Fruit fly (Drosophila melanogaster) Kc167 (cell line): ENCODE results near the gene CG11629.

ENCODE experiments used
- Myc ChIP-seq: fragments of >200 bp; optimal IDR thresholded peaks from 2 replicates; lab custom pipeline; 2017; ENCODE audit warnings: missing external identifiers
- Sin3A ChIP-seq: fragments of >200 bp; optimal IDR thresholded peaks from 2 replicates; lab custom pipeline; 2018; ENCODE audit warnings: missing external identifiers
- h ChIP-seq: fragments of >200 bp; optimal IDR thresholded peaks from 3 replicates; lab custom pipeline; 2018; ENCODE audit warnings: missing external identifiers
- insv ChIP-seq: fragments of >200 bp; optimal IDR thresholded peaks from 3 replicates; lab custom pipeline; 2018; ENCODE audit warnings: missing external identifiers
- psq ChIP-seq: fragments of >200 bp; optimal IDR thresholded peaks from 2 replicates; lab custom pipeline; 2017; ENCODE audit warnings: missing external identifiers
- ttk ChIP-seq: sonication (Bioruptor generic); optimal IDR thresholded peaks from 2 replicates; lab custom pipeline; 2017; ENCODE audit warnings: missing external identifiers

Gene CG11629

dm6 chr2L:21890205-21890604 is 7.9 kb downstream of the CG11629 start:
- no peak for TF ChIP-seq h (lab: Kevin White, UChicago)
- no peak for TF ChIP-seq psq (lab: Kevin White, UChicago)
- no peak for TF ChIP-seq Sin3A (lab: Kevin White, UChicago)
- TF ChIP-seq Myc (lab: Kevin White, UChicago), result no peak
- TF ChIP-seq ttk (lab: Kevin White, UChicago), result no peak
- TF ChIP-seq insv (lab: Kevin White, UChicago), result no peak

- TF ChIP-seq Myc (lab: Kevin White, UChicago) (no peak), insv (lab: Kevin White, UChicago) (no peak), h (lab: Kevin White, UChicago) (no peak), ttk (lab: Kevin White, UChicago) (no peak), psq (lab: Kevin White, UChicago) (no peak), Sin3A (lab: Kevin White, UChicago) (no peak)
These were observed 10.5 kb downstream of the CG11629 start for dm6 chr2L:21887582-21887981.

dm6 chr2L:21886260-21886659 is 11.8 kb downstream of the CG11629 start:
- TF ChIP-seq psq (lab: Kevin White, UChicago) (no peak), Myc (lab: Kevin White, UChicago) (no peak), Sin3A (lab: Kevin White, UChicago) (no peak)

dm6 chr2L:21885502-21885901 is 12.6 kb downstream of the CG11629 start:
- TF ChIP-seq ttk (lab: Kevin White, UChicago), result no peak
- no peak for TF ChIP-seq Myc (lab: Kevin White, UChicago)
- TF ChIP-seq h (lab: Kevin White, UChicago), result no peak
- no peak for TF ChIP-seq insv (lab: Kevin White, UChicago)
- TF ChIP-seq Sin3A (lab: Kevin White, UChicago), result no peak

- TF ChIP-seq Myc (lab: Kevin White, UChicago) (no peak), insv (lab: Kevin White, UChicago) (no peak), ttk (lab: Kevin White, UChicago) (no peak), Sin3A (lab: Kevin White, UChicago) (no peak)
These were observed 16.5 kb downstream of the CG11629 start for dm6 chr2L:21881504-21882124.

dm6 chr2L:21879411-21879810 is 18.7 kb downstream of the CG11629 start:
- TF ChIP-seq ttk (lab: Kevin White, UChicago) (no peak), h (lab: Kevin White, UChicago) (no peak), Myc (lab: Kevin White, UChicago) (no peak)

- TF ChIP-seq Sin3A (lab: Kevin White, UChicago), result no peak
- no peak for TF ChIP-seq ttk (lab: Kevin White, UChicago)
- TF ChIP-seq psq (lab: Kevin White, UChicago), result no peak
- no peak for TF ChIP-seq Myc (lab: Kevin White, UChicago)
- TF ChIP-seq h (lab: Kevin White, UChicago), result no peak
- TF ChIP-seq insv (lab: Kevin White, UChicago), result no peak
These were observed 21.1 kb downstream of the CG11629 start for dm6 chr2L:21877006-21877405.

dm6 chr2L:21873696-21874095 is 24.4 kb downstream of the CG11629 start:
- TF ChIP-seq Sin3A (lab: Kevin White, UChicago), result no peak
- TF ChIP-seq insv (lab: Kevin White, UChicago), result no peak
- no peak for TF ChIP-seq h (lab: Kevin White, UChicago)
- no peak for TF ChIP-seq psq (lab: Kevin White, UChicago)
- no peak for TF ChIP-seq Myc (lab: Kevin White, UChicago)
- TF ChIP-seq ttk (lab: Kevin White, UChicago), result no peak

dm6 chr2L:21871708-21872107 is 26.4 kb downstream of the CG11629 start:
- TF ChIP-seq ttk (lab: Kevin White, UChicago), result no peak
- TF ChIP-seq psq (lab: Kevin White, UChicago), result no peak

- TF ChIP-seq psq (lab: Kevin White, UChicago), result no peak
- TF ChIP-seq h (lab: Kevin White, UChicago), result no peak
- no peak for TF ChIP-seq insv (lab: Kevin White, UChicago)
- no peak for TF ChIP-seq Sin3A (lab: Kevin White, UChicago)
- no peak for TF ChIP-seq ttk (lab: Kevin White, UChicago)
- TF ChIP-seq Myc (lab: Kevin White, UChicago), result no peak
These were observed 29.3 kb downstream of the CG11629 start for dm6 chr2L:21868712-21869280.

dm6 chr2L:21867040-21867981 is 30.8 kb downstream of the CG11629 start:
- TF ChIP-seq Myc (lab: Kevin White, UChicago) (no peak), insv (lab: Kevin White, UChicago) (no peak), h (lab: Kevin White, UChicago) (no peak), Sin3A (lab: Kevin White, UChicago) (no peak), ttk (lab: Kevin White, UChicago) (no peak), psq (lab: Kevin White, UChicago) (no peak)
